Worm (Caenorhabditis elegans) whole organism, early embryonic: ENCODE measurements around the gene C04E6.4.

Experiments
- B0310.2 ChIP-seq: sonication (generic microtip); optimal IDR thresholded peaks from 2 replicates; lab custom pipeline; 2016; ENCODE audit warnings: mild to moderate bottlenecking, missing genetic modification characterization, missing compliant biosample characterization
- F13C5.2 ChIP-seq: sonication (generic microtip); optimal IDR thresholded peaks from 2 replicates; lab custom pipeline; 2017; ENCODE audit warnings: mild to moderate bottlenecking, missing genetic modification characterization, inconsistent platforms, missing compliant biosample characterization
- aly-1 ChIP-seq: sonication (generic microtip); optimal IDR thresholded peaks from 2 replicates; lab custom pipeline; 2016; ENCODE audit warnings: missing genetic modification characterization, missing compliant biosample characterization
- ama-1 ChIP-seq: fragments of 150-350 bp; optimal IDR thresholded peaks from 2 replicates; lab custom pipeline; 2014
- ceh-13 ChIP-seq: fragments of 200-800 bp; sonication (Bioruptor generic); optimal IDR thresholded peaks from 2 replicates; lab custom pipeline; 2018; ENCODE audit warnings: mild to moderate bottlenecking, missing genetic modification characterization, missing compliant biosample characterization
- ceh-36 ChIP-seq: sonication (generic microtip); optimal IDR thresholded peaks from 2 replicates; lab custom pipeline; 2016; ENCODE audit warnings: missing genetic modification characterization, inconsistent platforms, missing compliant biosample characterization
- ets-7 ChIP-seq: sonication (generic microtip); optimal IDR thresholded peaks from 2 replicates; lab custom pipeline; 2016; ENCODE audit warnings: missing genotype, missing genetic modification characterization, missing compliant biosample characterization
- flt-1 ChIP-seq: fragments of 200-800 bp; sonication (Bioruptor generic); IDR thresholded peaks from 2 replicates; pipeline ENCODE4 v1.3.6; 2022; ENCODE audit warnings: missing genetic modification characterization, missing compliant biosample characterization
- hmbx-1 ChIP-seq: sonication (generic microtip); optimal IDR thresholded peaks from 2 replicates; lab custom pipeline; 2016; ENCODE audit warnings: mild to moderate bottlenecking, missing genetic modification characterization, missing compliant biosample characterization
- hmg-4 ChIP-seq: fragments of 200-800 bp; sonication (Bioruptor generic); optimal IDR thresholded peaks from 2 replicates; lab custom pipeline; 2018; ENCODE audit warnings: mild to moderate bottlenecking, missing genetic modification characterization, missing compliant biosample characterization
- hnd-1 ChIP-seq: sonication (generic microtip); optimal IDR thresholded peaks from 2 replicates; lab custom pipeline; 2016; ENCODE audit warnings: missing genetic modification characterization, missing compliant biosample characterization
- pes-1 ChIP-seq: fragments of 200-800 bp; sonication (Bioruptor generic); IDR thresholded peaks from 2 replicates; pipeline ENCODE4 v1.3.6; 2022; ENCODE audit warnings: missing genetic modification reagents, missing genetic modification characterization, missing compliant biosample characterization
- scrt-1 ChIP-seq: fragments of 200-800 bp; sonication (Bioruptor generic); IDR thresholded peaks from 2 replicates; pipeline ENCODE4 v1.3.6; 2022; ENCODE audit warnings: missing genetic modification characterization, missing compliant biosample characterization
- sea-1 ChIP-seq: fragments of 200-800 bp; sonication (Bioruptor generic); conservative IDR thresholded peaks from 2 replicates; pipeline ENCODE4 v1.3.6; 2022; ENCODE audit warnings: missing genetic modification characterization, missing compliant biosample characterization
- tbx-11 ChIP-seq: fragments of 200-800 bp; sonication (Bioruptor generic); IDR thresholded peaks from 2 replicates; pipeline ENCODE4 v1.3.6; 2022; ENCODE audit warnings: missing genetic modification characterization, missing compliant biosample characterization
- tbx-37 ChIP-seq: fragments of 200-800 bp; sonication (Bioruptor generic); conservative IDR thresholded peaks from 2 replicates; pipeline ENCODE4 v1.3.6; 2022; ENCODE audit warnings: missing genetic modification reagents, missing genetic modification characterization, missing compliant biosample characterization
- tra-4 ChIP-seq: sonication (generic microtip); optimal IDR thresholded peaks from 2 replicates; lab custom pipeline; 2017; ENCODE audit warnings: missing genetic modification characterization, missing compliant biosample characterization

The C04E6.4 gene

DNA sequence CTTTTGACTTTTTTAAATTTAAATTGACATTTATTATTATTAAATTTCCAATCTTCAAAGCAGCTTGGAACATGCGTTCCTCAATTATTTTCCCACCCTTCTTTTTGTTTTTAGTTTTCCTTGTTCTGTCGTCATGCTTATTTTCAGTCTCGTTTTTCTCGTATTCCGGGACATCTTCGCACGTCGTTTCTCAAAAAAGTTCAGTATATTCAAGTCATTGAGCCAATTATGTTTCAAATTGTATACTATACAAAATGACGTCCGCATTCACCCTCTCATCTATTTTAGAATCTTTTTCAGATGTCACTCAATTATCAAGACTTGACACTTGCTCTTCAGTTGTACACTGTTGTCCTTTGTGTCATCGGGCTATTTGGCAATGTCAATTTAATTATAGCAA, 20.2 kb downstream of the C04E6.4 start, which contains the start of gene srsx-17:
Gene srsx-17 (plus strand): TSS at position 301 of the 400 bp plus-strand sequence.
- TF ChIP-seq B0310.2 (tag; lab: Kevin White, UChicago) (no peak), tbx-11 (no peak), ceh-36 (no peak), scrt-1 (GFP tag; lab: Robert Waterston, UW) (no peak), flt-1 (GFP tag; lab: Robert Waterston, UW) (no peak), hnd-1 (tag; lab: Kevin White, UChicago) (no peak), ets-7 (tag; lab: Kevin White, UChicago) (no peak), hmbx-1 (tag; lab: Kevin White, UChicago) (no peak), tra-4 (tag; lab: Kevin White, UChicago) (no peak), sea-1 (GFP tag; lab: Robert Waterston, UW) (no peak), tbx-37 (GFP tag; lab: Robert Waterston, UW) (no peak), F13C5.2 (tag; lab: Kevin White, UChicago) (no peak), pes-1 (no peak), hmg-4 (GFP tag; lab: Kevin White, UChicago) (no peak), aly-1 (tag; lab: Kevin White, UChicago) (no peak), ama-1 (lab: Kevin White, UChicago) (no peak), ceh-13 (GFP tag; lab: Kevin White, UChicago) (no peak)

- TF ChIP-seq flt-1 (GFP tag; lab: Robert Waterston, UW) (no peak), tbx-11 (no peak), F13C5.2 (tag; lab: Kevin White, UChicago) (no peak), hmbx-1 (tag; lab: Kevin White, UChicago) (no peak), B0310.2 (tag; lab: Kevin White, UChicago) (no peak), scrt-1 (GFP tag; lab: Robert Waterston, UW) (no peak), ceh-36 (no peak), ets-7 (tag; lab: Kevin White, UChicago) (no peak), hnd-1 (tag; lab: Kevin White, UChicago) (no peak), hmg-4 (GFP tag; lab: Kevin White, UChicago) (no peak), tbx-37 (GFP tag; lab: Robert Waterston, UW) (no peak), aly-1 (tag; lab: Kevin White, UChicago) (no peak), ama-1 (lab: Kevin White, UChicago) (no peak), sea-1 (GFP tag; lab: Robert Waterston, UW) (no peak)
Measured at ce11 chrV:5928006-5928405, 20.8 kb downstream of the C04E6.4 start.

- TF ChIP-seq hnd-1 (tag; lab: Kevin White, UChicago) (no peak), flt-1 (GFP tag; lab: Robert Waterston, UW) (no peak), hmg-4 (GFP tag; lab: Kevin White, UChicago) (no peak), ceh-36 (no peak), B0310.2 (tag; lab: Kevin White, UChicago) (no peak), tbx-11 (no peak), pes-1 (no peak), hmbx-1 (tag; lab: Kevin White, UChicago) (no peak), tra-4 (tag; lab: Kevin White, UChicago) (no peak), aly-1 (tag; lab: Kevin White, UChicago) (no peak), ceh-13 (GFP tag; lab: Kevin White, UChicago) (no peak), ets-7 (tag; lab: Kevin White, UChicago) (no peak), sea-1 (GFP tag; lab: Robert Waterston, UW) (no peak), tbx-37 (GFP tag; lab: Robert Waterston, UW) (no peak), scrt-1 (GFP tag; lab: Robert Waterston, UW) (no peak), F13C5.2 (tag; lab: Kevin White, UChicago) (no peak), ama-1 (lab: Kevin White, UChicago) (no peak)
Measured at ce11 chrV:5930588-5930987, 23.4 kb downstream of the C04E6.4 start, which contains the start of gene galt-1. Gene galt-1, plus strand, starts transcription at chrV:5930905.

DNA sequence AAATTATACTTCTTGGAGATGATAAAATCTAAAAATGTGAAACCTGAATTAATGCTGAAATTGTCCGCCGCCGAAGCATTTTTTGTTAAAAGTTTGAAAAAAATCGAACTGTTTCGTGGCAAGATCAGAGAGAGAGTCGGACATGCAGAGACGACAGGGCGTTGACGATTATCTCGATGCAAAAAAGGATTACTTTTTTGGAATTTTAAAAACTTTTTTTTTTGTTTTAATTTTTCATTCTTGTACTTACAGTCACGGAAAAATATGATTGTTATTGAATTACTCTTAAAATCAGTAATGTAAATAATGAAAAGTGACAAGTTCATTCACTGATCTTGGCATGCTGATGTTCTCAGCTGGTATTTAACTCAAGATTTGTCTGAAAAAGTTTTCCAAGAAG, 29.5 kb downstream of the C04E6.4 start, which contains the start of the genes M03F8.5 and M03F8.7:
Gene M03F8.5 (minus strand): TSS at position 101 of the 400 bp plus-strand sequence.
Gene M03F8.7 (plus strand): TSS at position 249 of the 400 bp plus-strand sequence.
- TF ChIP-seq hmg-4 (GFP tag; lab: Kevin White, UChicago) (no peak), tra-4 (tag; lab: Kevin White, UChicago) (no peak), sea-1 (GFP tag; lab: Robert Waterston, UW) (no peak), B0310.2 (tag; lab: Kevin White, UChicago) (no peak)

DNA sequence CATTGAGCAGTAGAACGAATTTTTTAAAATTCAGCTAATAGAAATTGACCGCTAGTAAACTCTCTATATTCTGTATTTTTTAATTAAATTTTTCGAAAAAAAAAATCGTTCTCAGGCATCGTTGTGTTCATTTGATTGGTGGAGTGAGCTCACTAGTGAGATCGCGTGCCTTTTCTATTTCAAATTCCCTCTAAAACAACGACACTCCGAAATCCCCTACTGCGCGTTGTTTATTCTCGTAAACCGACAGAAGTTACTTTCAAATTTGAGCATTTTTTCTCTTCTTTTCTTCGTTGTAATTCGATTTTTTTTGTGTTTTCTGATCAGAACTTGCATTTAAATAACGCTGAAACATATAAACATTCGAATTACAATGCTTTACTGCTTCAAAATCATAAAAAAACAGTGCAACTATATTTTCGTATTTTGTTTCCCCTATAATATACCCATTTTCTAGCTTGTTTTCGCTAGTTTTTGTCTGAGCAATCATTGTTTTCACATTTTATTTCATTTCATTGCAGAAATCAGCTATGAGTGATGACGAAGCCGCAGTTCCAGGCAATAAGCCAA, 32.4 kb downstream of the C04E6.4 start, which contains the start of gene syf-3:
Gene syf-3 (plus strand): TSS at position 520 of the 570 bp plus-strand sequence.
- TF ChIP-seq ceh-36 = no peak

- TF ChIP-seq flt-1 (GFP tag; lab: Robert Waterston, UW) (no peak), ceh-13 (GFP tag; lab: Kevin White, UChicago) (no peak), F13C5.2 (tag; lab: Kevin White, UChicago) (no peak), tbx-37 (GFP tag; lab: Robert Waterston, UW) (no peak), sea-1 (GFP tag; lab: Robert Waterston, UW) (no peak), tra-4 (tag; lab: Kevin White, UChicago) (no peak), hnd-1 (tag; lab: Kevin White, UChicago) (no peak), ceh-36 (no peak), hmbx-1 (tag; lab: Kevin White, UChicago) (no peak), ama-1 (lab: Kevin White, UChicago) (no peak), pes-1 (no peak), ets-7 (tag; lab: Kevin White, UChicago) (no peak), hmg-4 (GFP tag; lab: Kevin White, UChicago) (no peak), B0310.2 (tag; lab: Kevin White, UChicago) (no peak), tbx-11 (no peak), aly-1 (tag; lab: Kevin White, UChicago) (no peak), scrt-1 (GFP tag; lab: Robert Waterston, UW) (no peak)
Measured at ce11 chrV:5943167-5943566, 36.0 kb downstream of the C04E6.4 start, which contains the start of gene pst-1. Gene pst-1, plus strand, starts transcription at chrV:5943467.
